Worm (Caenorhabditis elegans) whole organism, L1 larva: ENCODE data around the gene math-26.

Experiments
- blmp-1 ChIP-seq: fragments of 150-350 bp; optimal IDR thresholded peaks from 2 replicates; lab custom pipeline; 2014; ENCODE audit warnings: missing biosample characterization, missing genetic modification characterization
- egl-27 ChIP-seq, 2 experiments: fragments of 150-350 bp in 1 of 2; sonication (generic microtip); optimal IDR thresholded peaks; 3 replicates each; lab custom pipeline; 2017 to 2018; ENCODE audit warnings: missing biosample characterization in 2 of 2, missing genetic modification characterization in 2 of 2, missing genetic modification reagents in 2 of 2
- fkh-4 ChIP-seq: sonication (generic microtip); optimal IDR thresholded peaks from 2 replicates; lab custom pipeline; 2016; ENCODE audit warnings: missing compliant biosample characterization, missing genetic modification characterization, borderline replicate concordance
- hlh-4 ChIP-seq: sonication (generic microtip); optimal IDR thresholded peaks from 2 replicates; lab custom pipeline; 2016; ENCODE audit warnings: mild to moderate bottlenecking, missing genetic modification characterization, missing compliant biosample characterization
- nhr-90 ChIP-seq: sonication (generic microtip); optimal IDR thresholded peaks from 2 replicates; lab custom pipeline; 2016; ENCODE audit warnings: mild to moderate bottlenecking, missing genetic modification characterization, missing compliant biosample characterization; ENCODE audit not compliant: poor library complexity

DNA sequence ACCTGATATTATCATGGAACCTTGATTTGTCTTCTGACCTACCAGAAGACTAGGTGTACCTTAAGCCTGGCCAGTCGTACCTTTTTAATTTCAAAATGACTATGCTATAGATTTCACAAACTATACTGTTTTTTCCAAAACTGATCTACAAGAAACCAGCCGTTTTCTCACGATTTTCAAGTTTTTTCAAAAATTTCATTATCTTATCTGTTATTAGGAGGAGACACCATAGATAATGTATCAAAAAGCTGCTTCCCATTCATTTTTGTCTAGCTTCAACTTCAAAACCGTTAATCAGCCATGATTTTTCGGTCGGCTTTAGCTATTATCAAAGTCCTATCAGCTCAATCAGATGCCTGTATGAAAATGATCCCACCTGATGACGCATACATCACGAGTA is 28.9 kb upstream of the math-26 start, which contains the start of gene F36H5.12:
- TF ChIP-seq nhr-90 (no peak), hlh-4 (tag; lab: Kevin White, UChicago) (no peak), egl-27 (tag; optimal IDR thresholded peaks at IDR 0.05; lab: Kevin White, UChicago) (no peak), fkh-4 (tag; lab: Kevin White, UChicago) (no peak), blmp-1 (no peak)
